Fruit fly (Drosophila melanogaster): ENCODE data around the gene Ifrd1.

DNA sequence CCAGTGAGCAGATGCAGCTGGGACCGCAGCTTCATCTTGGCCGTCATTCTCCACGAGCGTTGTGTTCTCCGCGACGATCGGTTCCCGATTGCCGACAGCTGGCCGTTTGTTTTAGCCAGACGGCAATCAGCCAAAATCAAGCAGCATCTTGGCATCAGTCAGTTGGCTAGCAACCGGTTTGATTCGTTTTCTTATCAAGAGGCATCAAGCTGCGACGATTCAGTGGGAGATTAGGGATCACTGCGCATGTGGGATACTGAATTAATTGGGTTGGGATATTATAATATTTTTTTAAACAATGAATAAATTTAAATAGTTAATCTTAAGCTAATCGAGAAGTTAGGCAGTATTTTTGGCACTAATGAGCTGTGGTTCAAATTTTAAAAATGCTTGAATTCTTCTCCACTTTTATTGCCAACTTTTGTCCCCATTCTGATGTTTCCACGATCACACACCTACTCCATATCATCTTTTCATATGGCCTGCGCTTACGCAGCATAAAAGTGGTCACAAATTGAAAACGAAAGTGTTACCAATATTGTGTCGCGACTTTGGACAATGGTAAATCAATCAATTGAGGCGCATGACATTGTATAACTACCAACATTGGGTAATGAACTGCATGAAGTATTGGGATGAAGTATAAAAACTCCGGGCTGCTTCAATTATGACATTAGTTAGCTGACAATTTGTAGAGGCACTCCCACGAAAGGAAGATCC lies 36.4 kb downstream of the Ifrd1 start, which contains the start of the genes CG3119 and Cpr23B:
- no peak for TF ChIP-seq CG8478 (optimal IDR thresholded peaks at IDR 0.05)
- TF ChIP-seq usp (GFP tag; optimal IDR thresholded peaks at IDR 0.05) = no peak
- TF ChIP-seq pan (optimal IDR thresholded peaks at IDR 0.05) = no peak
- no peak for TF ChIP-seq psq (optimal IDR thresholded peaks at IDR 0.05)
- no peak for TF ChIP-seq Dll (optimal IDR thresholded peaks at IDR 0.05)
- no peak for TF ChIP-seq EcR (GFP tag; optimal IDR thresholded peaks at IDR 0.05)
